Worm (Caenorhabditis elegans) whole organism, L3 larva: ENCODE results near the gene K11H3.5.

ENCODE experiments used
- ama-1 ChIP-seq: fragments of 150-350 bp; optimal IDR thresholded peaks from 2 replicates; lab custom pipeline; 2018
- ceh-16 ChIP-seq: sonication (generic microtip); optimal IDR thresholded peaks from 2 replicates; lab custom pipeline; 2017; ENCODE audit warnings: missing biosample characterization, missing genetic modification characterization
- ceh-9 ChIP-seq: sonication (generic microtip); optimal IDR thresholded peaks from 2 replicates; lab custom pipeline; 2018; ENCODE audit warnings: missing biosample characterization, missing genetic modification characterization
- egl-27 ChIP-seq: sonication (generic microtip); optimal IDR thresholded peaks from 4 replicates; lab custom pipeline; 2017; ENCODE audit warnings: missing biosample characterization, missing genetic modification reagents, missing genetic modification characterization
- mdl-1 ChIP-seq: fragments of 150-350 bp; optimal IDR thresholded peaks from 2 replicates; lab custom pipeline; 2014; ENCODE audit warnings: missing biosample characterization, missing genetic modification characterization
- nfya-1 ChIP-seq: sonication (generic microtip); optimal IDR thresholded peaks from 2 replicates; lab custom pipeline; 2017; ENCODE audit warnings: missing genetic modification characterization, mild to moderate bottlenecking, missing compliant biosample characterization, antibody characterized with exemption, moderate library complexity; ENCODE audit not compliant: insufficient read depth
- nhr-12 ChIP-seq: fragments of 150-350 bp; optimal IDR thresholded peaks from 2 replicates; lab custom pipeline; 2014; ENCODE audit warnings: missing biosample characterization, missing genetic modification characterization
- nhr-25 ChIP-seq: sonication (generic microtip); optimal IDR thresholded peaks from 2 replicates; lab custom pipeline; 2017; ENCODE audit warnings: missing biosample characterization, missing genetic modification characterization
- pha-4 ChIP-seq: fragments of 150-350 bp; optimal IDR thresholded peaks from 2 replicates; lab custom pipeline; 2014; ENCODE audit warnings: missing biosample characterization, missing genetic modification reagents, missing genetic modification characterization
- sea-2 ChIP-seq: fragments of 150-350 bp; sonication (generic microtip); optimal IDR thresholded peaks from 4 replicates; lab custom pipeline; 2014; ENCODE audit warnings: missing biosample characterization, missing genetic modification reagents, missing genetic modification characterization
- skn-1 ChIP-seq: fragments of 150-350 bp; optimal IDR thresholded peaks from 2 replicates; lab custom pipeline; 2014; ENCODE audit warnings: missing biosample characterization, missing genetic modification characterization

DNA sequence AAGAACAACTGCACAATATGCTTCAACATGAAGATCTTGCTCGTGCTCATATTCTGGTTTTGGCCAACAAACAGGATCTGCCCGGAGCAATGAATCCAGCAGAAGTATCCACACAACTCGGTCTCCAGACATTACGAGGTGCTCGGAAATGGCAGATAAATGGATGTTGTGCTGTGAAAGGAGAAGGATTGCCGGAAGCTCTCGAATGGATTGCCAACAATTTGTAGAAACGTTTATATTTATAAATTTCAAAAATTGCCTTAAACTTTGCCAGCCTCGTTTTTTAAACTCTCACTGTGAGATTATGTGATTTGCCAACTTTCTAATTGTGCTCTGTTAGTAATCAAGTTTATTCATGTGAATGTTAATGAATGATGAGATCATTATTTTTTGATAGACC, 19.8 kb upstream of the K11H3.5 start:
- no peak for TF ChIP-seq nfya-1
- no peak for TF ChIP-seq egl-27 (tag; lab: Kevin White, UChicago)
- TF ChIP-seq ceh-9 (tag; lab: Kevin White, UChicago), result no peak
- no peak for TF ChIP-seq ceh-16 (tag; lab: Kevin White, UChicago)
- TF ChIP-seq ama-1 (lab: Kevin White, UChicago), result no peak
- TF ChIP-seq nhr-12 (tag; lab: Kevin White, UChicago), result no peak
- TF ChIP-seq mdl-1 (tag; lab: Kevin White, UChicago), result no peak
- TF ChIP-seq nhr-25 (tag; lab: Kevin White, UChicago), result no peak
- no peak for TF ChIP-seq sea-2 (GFP tag; lab: Kevin White, UChicago)
- TF ChIP-seq skn-1 (tag; lab: Kevin White, UChicago), result no peak
- no peak for TF ChIP-seq pha-4 (tag; lab: Kevin White, UChicago)
